Fruit fly (Drosophila melanogaster) whole organism, embryonic: ENCODE results near the gene CG7551.

Experiments
- Atf3 ChIP-seq: fragments of 200-800 bp; sonication (Bioruptor generic); optimal IDR thresholded peaks from 3 replicates; lab custom pipeline; 2016; ENCODE audit warnings: missing biosample characterization, missing genetic modification characterization
- B-H2 ChIP-seq: fragments of 200-800 bp; sonication (Bioruptor generic); optimal IDR thresholded peaks from 2 replicates; lab custom pipeline; 2018; ENCODE audit warnings: missing biosample characterization, mild to moderate bottlenecking, missing genetic modification characterization
- CG10431 ChIP-seq: fragments of 200-800 bp; sonication (Bioruptor generic); optimal IDR thresholded peaks from 3 replicates; lab custom pipeline; 2018; ENCODE audit warnings: missing biosample characterization, mild to moderate bottlenecking, missing genetic modification characterization
- CG12104 ChIP-seq: fragments of 200-800 bp; sonication (Bioruptor generic); optimal IDR thresholded peaks from 3 replicates; lab custom pipeline; 2016; ENCODE audit warnings: missing biosample characterization, missing genetic modification characterization
- CG12155 ChIP-seq: fragments of 200-800 bp; sonication (Bioruptor generic); optimal IDR thresholded peaks from 3 replicates; lab custom pipeline; 2016; ENCODE audit warnings: missing biosample characterization, missing genetic modification characterization
- CG12942 ChIP-seq: fragments of 200-800 bp; sonication (Bioruptor generic); optimal IDR thresholded peaks from 3 replicates; lab custom pipeline; 2016; ENCODE audit warnings: missing biosample characterization, missing genetic modification characterization
- CG13775 ChIP-seq: fragments of 200-800 bp; sonication (Bioruptor generic); optimal IDR thresholded peaks from 3 replicates; lab custom pipeline; 2017; ENCODE audit warnings: missing biosample characterization, mild to moderate bottlenecking, missing genetic modification characterization
- CG13894 ChIP-seq: fragments of 200-800 bp; sonication (Bioruptor generic); optimal IDR thresholded peaks from 3 replicates; lab custom pipeline; 2018; ENCODE audit warnings: missing biosample characterization, mild to moderate bottlenecking, missing genetic modification characterization, moderate library complexity
- CG15073 ChIP-seq: fragments of 200-800 bp; sonication (Bioruptor generic); optimal IDR thresholded peaks from 2 replicates; lab custom pipeline; 2016; ENCODE audit warnings: missing biosample characterization, missing genetic modification characterization
- CG1529 ChIP-seq: fragments of 200-800 bp; sonication (Bioruptor generic); optimal IDR thresholded peaks from 3 replicates; lab custom pipeline; 2018; ENCODE audit warnings: missing biosample characterization, missing genetic modification characterization
- CG1647 ChIP-seq: fragments of 200-800 bp; sonication (Bioruptor generic); optimal IDR thresholded peaks from 3 replicates; lab custom pipeline; 2016; ENCODE audit warnings: missing biosample characterization, missing genetic modification characterization
- CG18476 ChIP-seq: fragments of 200-800 bp; sonication (Bioruptor generic); optimal IDR thresholded peaks from 2 replicates; lab custom pipeline; 2016; ENCODE audit warnings: missing biosample characterization, mild to moderate bottlenecking, missing genetic modification characterization
- CG2116 ChIP-seq: fragments of 200-800 bp; sonication (Bioruptor generic); optimal IDR thresholded peaks from 3 replicates; lab custom pipeline; 2018; ENCODE audit warnings: missing biosample characterization, mild to moderate bottlenecking, missing genetic modification characterization
- CG2129 ChIP-seq: fragments of 200-800 bp; sonication (Bioruptor generic); IDR thresholded peaks from 2 replicates; pipeline ENCODE4 v1.3.6; 2022; ENCODE audit warnings: missing biosample characterization, missing genetic modification characterization; ENCODE audit not compliant: partially characterized antibody
- CG2202 ChIP-seq: fragments of 200-800 bp; sonication (Bioruptor generic); optimal IDR thresholded peaks from 2 replicates; lab custom pipeline; 2018; ENCODE audit warnings: missing biosample characterization, mild to moderate bottlenecking, missing genetic modification characterization
- CG2678 ChIP-seq: fragments of 200-800 bp; sonication (Bioruptor generic); optimal IDR thresholded peaks from 3 replicates; lab custom pipeline; 2019; ENCODE audit warnings: missing biosample characterization, mild to moderate bottlenecking, missing genetic modification characterization, moderate library complexity
- CG32532 ChIP-seq: fragments of 200-800 bp; sonication (Bioruptor generic); IDR thresholded peaks from 2 replicates; pipeline ENCODE4 v1.3.6; 2022; ENCODE audit warnings: missing biosample characterization, missing genetic modification characterization
- CG32767 ChIP-seq: fragments of 200-800 bp; sonication (Bioruptor generic); IDR thresholded peaks from 2 replicates; pipeline ENCODE4 v1.3.6; 2022; ENCODE audit warnings: missing biosample characterization, missing genetic modification characterization
- CG34376 ChIP-seq: fragments of 200-800 bp; sonication (Bioruptor generic); optimal IDR thresholded peaks from 2 replicates; lab custom pipeline; 2018; ENCODE audit warnings: missing biosample characterization, mild to moderate bottlenecking, missing genetic modification characterization
- CG5953 ChIP-seq: fragments of 200-800 bp; sonication (Bioruptor generic); IDR thresholded peaks from 2 replicates; pipeline ENCODE4 v1.3.6; 2022; ENCODE audit warnings: missing biosample characterization, missing genetic modification characterization
- CG6254 ChIP-seq: fragments of 200-800 bp; sonication (Bioruptor generic); optimal IDR thresholded peaks from 3 replicates; lab custom pipeline; 2017; ENCODE audit warnings: mild to moderate bottlenecking, missing biosample characterization, missing genetic modification reagents, missing genetic modification characterization
- CG7987 ChIP-seq: fragments of 200-800 bp; sonication (Bioruptor generic); optimal IDR thresholded peaks from 2 replicates; lab custom pipeline; 2018; ENCODE audit warnings: missing biosample characterization, mild to moderate bottlenecking, missing genetic modification characterization, moderate library complexity
- CG8089 ChIP-seq: fragments of 200-800 bp; sonication (Bioruptor generic); optimal IDR thresholded peaks from 3 replicates; lab custom pipeline; 2016; ENCODE audit warnings: missing biosample characterization, missing genetic modification characterization
- CG8944 ChIP-seq: fragments of 200-800 bp; sonication (Bioruptor generic); optimal IDR thresholded peaks from 3 replicates; lab custom pipeline; 2016; ENCODE audit warnings: missing biosample characterization, missing genetic modification characterization
- CrebB ChIP-seq: fragments of 200-800 bp; sonication (Bioruptor generic); optimal IDR thresholded peaks from 3 replicates; lab custom pipeline; 2018; ENCODE audit warnings: missing biosample characterization, mild to moderate bottlenecking, missing genetic modification characterization
- D19A ChIP-seq: fragments of 200-800 bp; optimal IDR thresholded peaks from 3 replicates; lab custom pipeline; 2019; ENCODE audit warnings: missing biosample characterization, mild to moderate bottlenecking, missing genetic modification characterization, moderate library complexity
- Dbx ChIP-seq: fragments of 200-800 bp; sonication (Bioruptor generic); IDR thresholded peaks from 3 replicates; pipeline ENCODE4 v1.3.6; 2022; ENCODE audit warnings: missing biosample characterization, missing genetic modification characterization
- Gug ChIP-seq: fragments of 200-800 bp; sonication (Bioruptor generic); IDR thresholded peaks from 4 replicates; pipeline ENCODE4 v1.3.6; 2022; ENCODE audit warnings: missing biosample characterization, missing genetic modification characterization
- H2.0 ChIP-seq: fragments of 200-800 bp; sonication (Bioruptor generic); IDR thresholded peaks from 2 replicates; pipeline ENCODE4 v1.3.6; 2022; ENCODE audit warnings: missing biosample characterization, missing genetic modification characterization
- HmgD ChIP-seq: fragments of 200-800 bp; sonication (Bioruptor generic); optimal IDR thresholded peaks from 3 replicates; lab custom pipeline; 2016; ENCODE audit warnings: missing biosample characterization, missing genetic modification characterization
- Hr3 ChIP-seq: fragments of 200-800 bp; sonication (Bioruptor generic); optimal IDR thresholded peaks from 3 replicates; lab custom pipeline; 2016; ENCODE audit warnings: missing biosample characterization, missing genetic modification characterization
- MTF-1 ChIP-seq: fragments of 200-800 bp; sonication (Bioruptor generic); optimal IDR thresholded peaks from 2 replicates; lab custom pipeline; 2018; ENCODE audit warnings: missing biosample characterization, mild to moderate bottlenecking, missing genetic modification characterization, borderline replicate concordance
- NC2β ChIP-seq: fragments of 200-800 bp; sonication (Bioruptor generic); optimal IDR thresholded peaks from 2 replicates; lab custom pipeline; 2016; ENCODE audit warnings: missing biosample characterization, missing genetic modification characterization
- Nf-YB ChIP-seq: fragments of 200-800 bp; sonication (Bioruptor generic); optimal IDR thresholded peaks from 3 replicates; lab custom pipeline; 2019; ENCODE audit warnings: missing biosample characterization, mild to moderate bottlenecking, missing genetic modification characterization, moderate library complexity
- NfI ChIP-seq: fragments of 200-800 bp; sonication (Bioruptor generic); optimal IDR thresholded peaks from 3 replicates; lab custom pipeline; 2018; ENCODE audit warnings: missing biosample characterization, mild to moderate bottlenecking, missing genetic modification characterization, moderate library complexity
- Oaz ChIP-seq: fragments of 200-800 bp; sonication (Bioruptor generic); IDR thresholded peaks from 2 replicates; pipeline ENCODE4 v1.3.6; 2022; ENCODE audit warnings: missing biosample characterization, missing genetic modification characterization
- Side ChIP-seq: fragments of 200-800 bp; sonication (Bioruptor generic); optimal IDR thresholded peaks from 2 replicates; lab custom pipeline; 2016; ENCODE audit warnings: missing biosample characterization, missing genetic modification characterization
- Sry-β ChIP-seq: fragments of 200-800 bp; sonication (Bioruptor generic); optimal IDR thresholded peaks from 2 replicates; lab custom pipeline; 2018; ENCODE audit warnings: missing biosample characterization, mild to moderate bottlenecking, missing genetic modification characterization, moderate library complexity
- TFAM ChIP-seq: fragments of 200-800 bp; sonication (Bioruptor generic); optimal IDR thresholded peaks from 2 replicates; lab custom pipeline; 2017; ENCODE audit warnings: missing biosample characterization, missing genetic modification characterization, inconsistent platforms
- Xrp1 ChIP-seq: fragments of 200-800 bp; sonication (Bioruptor generic); IDR thresholded peaks from 2 replicates; pipeline ENCODE4 v1.3.6; 2022; ENCODE audit warnings: missing biosample characterization, missing genetic modification characterization
- al ChIP-seq: fragments of 200-800 bp; sonication (Bioruptor generic); IDR thresholded peaks from 2 replicates; pipeline ENCODE4 v1.3.6; 2022; ENCODE audit warnings: missing biosample characterization, missing genetic modification characterization
- az2 ChIP-seq: fragments of 200-800 bp; sonication (Bioruptor generic); optimal IDR thresholded peaks from 3 replicates; lab custom pipeline; 2016; ENCODE audit warnings: missing biosample characterization, missing genetic modification characterization
- cg ChIP-seq: fragments of 200-800 bp; sonication (Bioruptor generic); optimal IDR thresholded peaks from 3 replicates; lab custom pipeline; 2019; ENCODE audit warnings: missing biosample characterization, mild to moderate bottlenecking, missing genetic modification characterization, moderate library complexity
- dimm ChIP-seq: fragments of 200-800 bp; sonication (Bioruptor generic); IDR thresholded peaks from 2 replicates; pipeline ENCODE4 v1.3.6; 2022; ENCODE audit warnings: missing biosample characterization, missing genetic modification characterization
- gem ChIP-seq: fragments of 200-800 bp; sonication (Bioruptor generic); optimal IDR thresholded peaks from 2 replicates; lab custom pipeline; 2019; ENCODE audit warnings: missing biosample characterization, mild to moderate bottlenecking, missing genetic modification characterization, moderate library complexity
- mam ChIP-seq: fragments of 200-800 bp; sonication (Bioruptor generic); optimal IDR thresholded peaks from 3 replicates; lab custom pipeline; 2016; ENCODE audit warnings: missing biosample characterization, missing genetic modification characterization
- pan ChIP-seq, 4 experiments: fragments of >200 bp in 3 of 4; fragments of 200-800 bp in 1 of 4; sonication (Bioruptor generic) in 1 of 4; optimal IDR thresholded peaks in 3 of 4; IDR thresholded peaks in 1 of 4; 2 replicates each; pipeline versions ENCODE4 v1.3.6 to Lab custom; 2017 to 2022; ENCODE audit warnings: missing biosample characterization in 2 of 4, missing genetic modification characterization in 2 of 4, mixed read lengths in 1 of 4
- pho ChIP-seq: fragments of 200-800 bp; sonication (Bioruptor generic); optimal IDR thresholded peaks from 2 replicates; lab custom pipeline; 2016; ENCODE audit warnings: missing biosample characterization, missing genetic modification characterization
- sob ChIP-seq: fragments of 200-800 bp; sonication (Bioruptor generic); IDR thresholded peaks from 2 replicates; pipeline ENCODE4 v1.3.6; 2022; ENCODE audit warnings: missing biosample characterization, missing genetic modification characterization
- tin ChIP-seq: fragments of 200-800 bp; sonication (Bioruptor generic); optimal IDR thresholded peaks from 3 replicates; lab custom pipeline; 2016; ENCODE audit warnings: missing biosample characterization, missing genetic modification characterization
- tna ChIP-seq: fragments of 200-800 bp; sonication (Bioruptor generic); IDR thresholded peaks from 2 replicates; pipeline ENCODE4 v1.3.6; 2022; ENCODE audit warnings: missing biosample characterization, missing genetic modification characterization; ENCODE audit not compliant: partially characterized antibody

CG7551 gene

DNA sequence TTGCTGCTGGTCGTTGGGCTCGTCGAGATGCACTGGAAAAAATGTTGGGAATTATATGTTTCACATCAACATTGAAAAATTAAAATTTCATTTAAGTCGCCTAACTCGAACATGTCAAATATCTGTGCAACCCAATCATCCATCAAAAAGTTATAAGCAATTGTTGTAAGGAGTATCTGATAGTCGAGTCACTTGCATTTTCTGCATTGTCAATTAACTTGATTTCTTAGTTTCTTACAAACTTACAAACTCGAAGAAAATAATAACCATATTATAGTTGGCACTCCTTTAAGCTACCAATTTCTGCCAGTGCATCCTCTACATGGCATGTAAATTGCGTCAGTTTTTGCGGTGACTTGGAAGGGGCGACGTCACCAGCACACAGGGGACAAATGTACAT, 24.8 kb downstream of the CG7551 start (continued):
- TF ChIP-seq CG32532 (GFP tag; lab: Robert Waterston, UW) (0 out of 2 replicates have a peak, but pooled peaks have one; percentile 11), cg (GFP tag; lab: Kevin White, UChicago) (no peak), CG12104 (GFP tag; lab: Kevin White, UChicago) (peak; percentile 10), dimm (GFP tag; lab: Robert Waterston, UW) (no peak), CG8944 (peak; percentile 15), pan (optimal IDR thresholded peaks at IDR 0.05; lab: Kevin White, UChicago) (no peak), pan (GFP tag; optimal IDR thresholded peaks at IDR 0.05 in 1 of 2, IDR thresholded peaks at IDR 0.05 in 1 of 2) (peak in 1 of 2 experiments; percentile 23), CG7987 (GFP tag; lab: Kevin White, UChicago) (no peak), NC2β (no peak), CG10431 (GFP tag; lab: Kevin White, UChicago) (peak; percentile 98), HmgD (no peak), B-H2 (GFP tag; lab: Kevin White, UChicago) (no peak), CG13775 (GFP tag; lab: Kevin White, UChicago) (peak; percentile 31), Atf3 (GFP tag; lab: Kevin White, UChicago) (no peak), CG6254 (peak; percentile 27), CG12942 (GFP tag; lab: Kevin White, UChicago) (peak; percentile 22), CG18476 (GFP tag; lab: Kevin White, UChicago) (no peak), Oaz (GFP tag; lab: Robert Waterston, UW) (no peak), Dbx (GFP tag; lab: Robert Waterston, UW) (no peak), az2 (peak; percentile 46), NfI (GFP tag; lab: Kevin White, UChicago) (no peak), D19A (tag; lab: Kevin White, UChicago) (peak; percentile 23), CG2678 (tag; lab: Kevin White, UChicago) (peak; percentile 70), CG2129 (GFP tag; lab: Robert Waterston, UW) (no peak), gem (tag; lab: Kevin White, UChicago) (peak; percentile 72), CG1529 (peak; percentile 37), H2.0 (GFP tag; lab: Robert Waterston, UW) (no peak; the same call in 1 of the 2 replicates), CG1647 (GFP tag; lab: Kevin White, UChicago) (no peak), Xrp1 (GFP tag; lab: Robert Waterston, UW) (peak; percentile 66; the same call in 1 of the 2 replicates), TFAM (GFP tag; lab: Kevin White, UChicago) (no peak), sob (GFP tag; lab: Robert Waterston, UW) (no peak), Hr3 (GFP tag; lab: Kevin White, UChicago) (peak; percentile 19), mam (peak; percentile 43), CG8089 (no peak), Gug (GFP tag; lab: Robert Waterston, UW) (no peak; the same call in 3 of the 4 replicates), CG2202 (no peak), tin (GFP tag; lab: Kevin White, UChicago) (peak; percentile 35), CG13894 (no peak), Side (GFP tag; lab: Kevin White, UChicago) (peak; percentile 33), pho (GFP tag; lab: Kevin White, UChicago) (no peak), MTF-1 (GFP tag; lab: Kevin White, UChicago) (no peak), CG15073 (GFP tag; lab: Kevin White, UChicago) (no peak), CG32767 (GFP tag; lab: Robert Waterston, UW) (no peak), CG12155 (peak; percentile 2), Nf-YB (no peak), CG5953 (GFP tag; lab: Robert Waterston, UW) (no peak), al (GFP tag; lab: Robert Waterston, UW) (no peak), tna (peak; percentile 27; the same call in 1 of the 2 replicates), CG34376 (GFP tag; lab: Kevin White, UChicago) (no peak), Sry-β (GFP tag; lab: Kevin White, UChicago) (no peak), CG2116 (GFP tag; lab: Kevin White, UChicago) (no peak), CrebB (tag; lab: Kevin White, UChicago) (no peak)
